Worm (Caenorhabditis elegans): ENCODE measurements around the gene sos-1.

DNA sequence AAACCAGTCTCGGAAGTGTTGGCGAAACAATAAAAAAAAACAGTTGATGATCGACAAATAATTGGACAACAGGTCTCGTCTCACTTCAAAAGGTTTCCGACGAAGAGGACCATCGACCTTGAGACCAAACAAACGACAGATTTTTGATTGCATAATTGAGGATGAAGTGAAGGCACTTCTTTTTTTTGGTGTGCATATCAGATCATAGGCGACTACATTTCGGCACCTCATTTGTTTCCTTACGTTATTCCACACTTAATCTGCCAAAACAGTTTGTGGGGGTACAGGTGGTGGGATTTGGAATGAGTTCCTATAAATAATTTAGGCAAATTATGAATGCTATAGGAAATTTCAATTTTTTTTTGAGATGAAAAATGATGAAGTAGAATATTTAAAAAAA, 62.5 kb downstream of the sos-1 start:
- TF ChIP-seq him-1 (tag; optimal IDR thresholded peaks at IDR 0.05) (no peak), W03F9.2 (tag; optimal IDR thresholded peaks at IDR 0.05) (no peak), dao-5 (tag; optimal IDR thresholded peaks at IDR 0.05) (no peak)

Data from whole organism, L4/young adult.